Worm (Caenorhabditis elegans): ENCODE measurements around the gene srj-49.

DNA sequence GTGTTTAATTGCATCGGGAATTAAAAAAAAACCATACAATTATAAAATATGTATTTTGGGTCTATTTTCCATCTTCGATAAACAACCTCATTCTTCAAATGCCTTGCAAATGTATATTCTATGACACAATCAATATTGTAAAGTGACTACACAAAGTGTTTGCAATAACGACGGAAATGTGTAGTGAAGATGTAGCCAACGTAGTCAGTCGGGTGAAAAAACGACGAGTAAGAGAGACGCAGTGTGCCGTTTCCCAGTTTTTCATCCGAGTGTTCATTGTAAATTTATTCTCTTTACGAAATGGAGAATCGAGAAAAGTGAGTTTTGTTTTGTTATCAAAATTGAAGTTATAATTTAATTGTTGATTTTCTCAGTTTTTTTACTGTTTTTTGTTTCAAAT is 43.8 kb upstream of the srj-49 start, which contains the start of gene F37B4.15:
- no peak for TF ChIP-seq pha-4 (tag; optimal IDR thresholded peaks at IDR 0.05)
- no peak for TF ChIP-seq dpl-1 (GFP tag; optimal IDR thresholded peaks at IDR 0.05)
- TF ChIP-seq madf-10 (tag; optimal IDR thresholded peaks at IDR 0.05), result no peak
